Fruit fly (Drosophila melanogaster) whole organism, embryonic: Measurements from ENCODE around the gene schlank.

Experiments
- Abd-B ChIP-seq: fragments of 200-800 bp; sonication (Bioruptor generic); optimal IDR thresholded peaks from 2 replicates; lab custom pipeline; 2018; ENCODE audit warnings: missing biosample characterization, mild to moderate bottlenecking, missing genetic modification characterization, moderate library complexity
- Ada2b ChIP-seq: fragments of 200-800 bp; sonication (Bioruptor generic); IDR thresholded peaks from 2 replicates; pipeline ENCODE4 v1.3.6; 2022; ENCODE audit warnings: missing biosample characterization, missing genetic modification characterization
- Antp ChIP-seq: fragments of 200-800 bp; sonication (Bioruptor generic); optimal IDR thresholded peaks from 3 replicates; lab custom pipeline; 2016; ENCODE audit warnings: missing biosample characterization, missing genetic modification characterization
- B-H1 ChIP-seq: fragments of 200-800 bp; sonication (Bioruptor generic); IDR thresholded peaks from 3 replicates; pipeline ENCODE4 v1.3.6; 2022; ENCODE audit warnings: missing biosample characterization, missing genetic modification characterization
- Blimp-1 ChIP-seq: fragments of 200-800 bp; sonication (Bioruptor generic); optimal IDR thresholded peaks from 3 replicates; lab custom pipeline; 2018; ENCODE audit warnings: missing biosample characterization, missing genetic modification characterization, mild to moderate bottlenecking, moderate library complexity, missing genetic modification reagents
- CG11504 ChIP-seq: fragments of 200-800 bp; sonication (Bioruptor generic); optimal IDR thresholded peaks from 3 replicates; lab custom pipeline; 2019; ENCODE audit warnings: missing biosample characterization, mild to moderate bottlenecking, missing genetic modification characterization, moderate library complexity
- CG12299 ChIP-seq: fragments of 200-800 bp; sonication (Bioruptor generic); optimal IDR thresholded peaks from 2 replicates; lab custom pipeline; 2018; ENCODE audit warnings: missing biosample characterization, mild to moderate bottlenecking, missing genetic modification characterization
- CG14667 ChIP-seq: fragments of 200-800 bp; sonication (Bioruptor generic); IDR thresholded peaks from 2 replicates; pipeline ENCODE4 v1.3.6; 2022; ENCODE audit warnings: missing biosample characterization, missing genetic modification characterization
- CG1529 ChIP-seq: fragments of 200-800 bp; sonication (Bioruptor generic); optimal IDR thresholded peaks from 3 replicates; lab custom pipeline; 2018; ENCODE audit warnings: missing biosample characterization, missing genetic modification characterization
- CG15514 ChIP-seq: fragments of 200-800 bp; sonication (Bioruptor generic); optimal IDR thresholded peaks from 3 replicates; lab custom pipeline; 2017; ENCODE audit warnings: missing biosample characterization, missing genetic modification characterization, mild to moderate bottlenecking, moderate library complexity, missing genetic modification reagents
- CG17359 ChIP-seq: fragments of 200-800 bp; sonication (Bioruptor generic); optimal IDR thresholded peaks from 3 replicates; lab custom pipeline; 2018; ENCODE audit warnings: missing biosample characterization, mild to moderate bottlenecking, missing genetic modification characterization, moderate library complexity
- CG17568 ChIP-seq: fragments of 200-800 bp; sonication (Bioruptor generic); optimal IDR thresholded peaks from 2 replicates; lab custom pipeline; 2018; ENCODE audit warnings: missing biosample characterization, mild to moderate bottlenecking, missing genetic modification characterization, moderate library complexity
- CG18476 ChIP-seq: fragments of 200-800 bp; sonication (Bioruptor generic); optimal IDR thresholded peaks from 2 replicates; lab custom pipeline; 2016; ENCODE audit warnings: missing biosample characterization, mild to moderate bottlenecking, missing genetic modification characterization
- CG2129 ChIP-seq: fragments of 200-800 bp; sonication (Bioruptor generic); IDR thresholded peaks from 2 replicates; pipeline ENCODE4 v1.3.6; 2022; ENCODE audit warnings: missing biosample characterization, missing genetic modification characterization; ENCODE audit not compliant: partially characterized antibody
- CG2712 ChIP-seq: fragments of 200-800 bp; optimal IDR thresholded peaks from 3 replicates; lab custom pipeline; 2019; ENCODE audit warnings: missing biosample characterization, mild to moderate bottlenecking, missing genetic modification characterization, moderate library complexity
- CG6654 ChIP-seq: fragments of 200-800 bp; sonication (Bioruptor generic); optimal IDR thresholded peaks from 2 replicates; lab custom pipeline; 2017; ENCODE audit warnings: missing biosample characterization, mild to moderate bottlenecking, missing genetic modification characterization
- CG7839 ChIP-seq: fragments of 200-800 bp; sonication (Bioruptor generic); optimal IDR thresholded peaks from 3 replicates; lab custom pipeline; 2018; ENCODE audit warnings: missing biosample characterization, mild to moderate bottlenecking, missing genetic modification characterization, moderate library complexity
- CG7963 ChIP-seq: fragments of 200-800 bp; sonication (Bioruptor generic); IDR thresholded peaks from 3 replicates; pipeline ENCODE4 v1.3.6; 2022; ENCODE audit warnings: missing biosample characterization, missing genetic modification characterization; ENCODE audit not compliant: partially characterized antibody
- CG7987 ChIP-seq: fragments of 200-800 bp; sonication (Bioruptor generic); optimal IDR thresholded peaks from 2 replicates; lab custom pipeline; 2018; ENCODE audit warnings: missing biosample characterization, mild to moderate bottlenecking, missing genetic modification characterization, moderate library complexity
- CG9817 ChIP-seq: fragments of 200-800 bp; sonication (Bioruptor generic); optimal IDR thresholded peaks from 2 replicates; lab custom pipeline; 2018; ENCODE audit warnings: missing biosample characterization, mild to moderate bottlenecking, missing genetic modification characterization, moderate library complexity
- Fer1 ChIP-seq: fragments of 200-800 bp; sonication (Bioruptor generic); optimal IDR thresholded peaks from 2 replicates; lab custom pipeline; 2017; ENCODE audit warnings: missing biosample characterization, mild to moderate bottlenecking, missing genetic modification characterization
- Hmr ChIP-seq: fragments of 200-800 bp; sonication (Bioruptor generic); optimal IDR thresholded peaks from 3 replicates; lab custom pipeline; 2017; ENCODE audit warnings: mild to moderate bottlenecking, missing biosample characterization, missing genetic modification reagents, missing genetic modification characterization
- Hr51 ChIP-seq, 2 experiments: fragments of 200-800 bp; sonication (Bioruptor generic); optimal IDR thresholded peaks; 2 replicates in 1 of 2; 3 replicates in 1 of 2; lab custom pipeline; 2016 to 2018; ENCODE audit warnings: missing biosample characterization in 2 of 2, missing genetic modification characterization in 2 of 2, mild to moderate bottlenecking in 1 of 2, moderate library complexity in 1 of 2
- Hr78 ChIP-seq, 2 experiments: fragments of 200-800 bp in 1 of 2; fragments of >200 bp in 1 of 2; sonication (Bioruptor generic) in 1 of 2; optimal IDR thresholded peaks; 2 replicates each; lab custom pipeline; 2017 to 2019; ENCODE audit warnings: missing biosample characterization in 2 of 2, missing genetic modification characterization in 2 of 2, mild to moderate bottlenecking in 1 of 2, moderate library complexity in 1 of 2
- Kr ChIP-seq: fragments of 200-800 bp; sonication (Bioruptor generic); optimal IDR thresholded peaks from 2 replicates; lab custom pipeline; 2017; ENCODE audit warnings: missing biosample characterization, mild to moderate bottlenecking, missing genetic modification characterization
- Neu2 ChIP-seq: fragments of 200-800 bp; sonication (Bioruptor generic); optimal IDR thresholded peaks from 3 replicates; lab custom pipeline; 2016; ENCODE audit warnings: missing biosample characterization, missing genetic modification characterization, borderline replicate concordance
- PHDP ChIP-seq: fragments of 200-800 bp; sonication (Bioruptor generic); optimal IDR thresholded peaks from 3 replicates; lab custom pipeline; 2018; ENCODE audit warnings: missing biosample characterization, mild to moderate bottlenecking, missing genetic modification characterization, moderate library complexity
- Rfx ChIP-seq: fragments of 200-800 bp; sonication (Bioruptor generic); IDR thresholded peaks from 2 replicates; pipeline ENCODE4 v1.3.6; 2022; ENCODE audit warnings: missing biosample characterization, missing genetic modification characterization
- Sox102F ChIP-seq: fragments of 200-800 bp; sonication (Bioruptor generic); optimal IDR thresholded peaks from 2 replicates; lab custom pipeline; 2018; ENCODE audit warnings: missing biosample characterization, mild to moderate bottlenecking, missing genetic modification characterization, moderate library complexity
- Tbp ChIP-seq: fragments of >200 bp; optimal IDR thresholded peaks from 2 replicates; lab custom pipeline; 2018; ENCODE audit warnings: missing biosample characterization, missing genetic modification characterization
- ap ChIP-seq: fragments of 200-800 bp; sonication (Bioruptor generic); IDR thresholded peaks from 2 replicates; pipeline ENCODE4 v1.3.6; 2022; ENCODE audit warnings: missing biosample characterization, missing genetic modification characterization
- ato ChIP-seq: fragments of 200-800 bp; sonication (Bioruptor generic); IDR thresholded peaks from 2 replicates; pipeline ENCODE4 v1.3.6; 2022; ENCODE audit warnings: missing biosample characterization, missing genetic modification characterization; ENCODE audit not compliant: partially characterized antibody
- crol ChIP-seq: fragments of 200-800 bp; sonication (Bioruptor generic); IDR thresholded peaks from 2 replicates; pipeline ENCODE4 v1.3.6; 2022; ENCODE audit warnings: missing biosample characterization, missing genetic modification characterization
- eve ChIP-seq, 2 experiments: fragments of >200 bp; optimal IDR thresholded peaks; 2 replicates each; lab custom pipeline; 2017; ENCODE audit warnings: missing biosample characterization in 2 of 2, missing genetic modification characterization in 2 of 2
- eyg ChIP-seq: fragments of 200-800 bp; sonication (Bioruptor generic); optimal IDR thresholded peaks from 3 replicates; lab custom pipeline; 2016; ENCODE audit warnings: missing biosample characterization, missing genetic modification characterization
- gem ChIP-seq: fragments of 200-800 bp; sonication (Bioruptor generic); optimal IDR thresholded peaks from 2 replicates; lab custom pipeline; 2019; ENCODE audit warnings: missing biosample characterization, mild to moderate bottlenecking, missing genetic modification characterization, moderate library complexity
- grau ChIP-seq: fragments of 200-800 bp; optimal IDR thresholded peaks from 3 replicates; lab custom pipeline; 2019; ENCODE audit warnings: missing biosample characterization, mild to moderate bottlenecking, missing genetic modification characterization, moderate library complexity
- hkb ChIP-seq, 2 experiments: fragments of 200-800 bp in 1 of 2; fragments of >200 bp in 1 of 2; sonication (Bioruptor generic) in 1 of 2; IDR thresholded peaks in 1 of 2; optimal IDR thresholded peaks in 1 of 2; 2 replicates each; pipeline versions ENCODE4 v1.3.6 to Lab custom; 2017 to 2022; ENCODE audit warnings: missing biosample characterization in 1 of 2, missing genetic modification characterization in 1 of 2
- jing ChIP-seq: fragments of 200-800 bp; sonication (Bioruptor generic); optimal IDR thresholded peaks from 2 replicates; lab custom pipeline; 2018; ENCODE audit warnings: missing biosample characterization, mild to moderate bottlenecking, missing genetic modification characterization
- luna ChIP-seq: fragments of 200-800 bp; sonication (Bioruptor generic); optimal IDR thresholded peaks from 2 replicates; lab custom pipeline; 2016; ENCODE audit warnings: missing biosample characterization, missing genetic modification characterization
- odd ChIP-seq: fragments of 200-800 bp; sonication (Bioruptor generic); optimal IDR thresholded peaks from 2 replicates; lab custom pipeline; 2017; ENCODE audit warnings: missing biosample characterization, mild to moderate bottlenecking, missing genetic modification characterization
- pan ChIP-seq, 4 experiments: fragments of >200 bp in 3 of 4; fragments of 200-800 bp in 1 of 4; sonication (Bioruptor generic) in 1 of 4; optimal IDR thresholded peaks in 3 of 4; IDR thresholded peaks in 1 of 4; 2 replicates each; pipeline versions ENCODE4 v1.3.6 to Lab custom; 2017 to 2022; ENCODE audit warnings: missing biosample characterization in 2 of 4, missing genetic modification characterization in 2 of 4, mixed read lengths in 1 of 4
- pfk ChIP-seq: fragments of 200-800 bp; sonication (Bioruptor generic); optimal IDR thresholded peaks from 2 replicates; lab custom pipeline; 2018; ENCODE audit warnings: missing biosample characterization, mild to moderate bottlenecking, missing genetic modification characterization, moderate library complexity
- ranshi ChIP-seq: fragments of 200-800 bp; sonication (Bioruptor generic); IDR thresholded peaks from 2 replicates; pipeline ENCODE4 v1.3.6; 2022; ENCODE audit warnings: missing biosample characterization, missing genetic modification characterization
- row ChIP-seq: fragments of 200-800 bp; sonication (Bioruptor generic); IDR thresholded peaks from 3 replicates; pipeline ENCODE4 v1.3.6; 2022; ENCODE audit warnings: missing biosample characterization, missing genetic modification characterization
- sqz ChIP-seq: fragments of 200-800 bp; sonication (Bioruptor generic); optimal IDR thresholded peaks from 3 replicates; lab custom pipeline; 2018; ENCODE audit warnings: missing biosample characterization, mild to moderate bottlenecking, missing genetic modification characterization
- vfl ChIP-seq: fragments of 200-800 bp; sonication (Bioruptor generic); optimal IDR thresholded peaks from 2 replicates; lab custom pipeline; 2016; ENCODE audit warnings: missing biosample characterization, missing genetic modification characterization
- zen2 ChIP-seq: fragments of 200-800 bp; sonication (Bioruptor generic); IDR thresholded peaks from 3 replicates; pipeline ENCODE4 v1.3.6; 2022; ENCODE audit warnings: missing biosample characterization, missing genetic modification characterization; ENCODE audit not compliant: partially characterized antibody

Gene schlank

DNA sequence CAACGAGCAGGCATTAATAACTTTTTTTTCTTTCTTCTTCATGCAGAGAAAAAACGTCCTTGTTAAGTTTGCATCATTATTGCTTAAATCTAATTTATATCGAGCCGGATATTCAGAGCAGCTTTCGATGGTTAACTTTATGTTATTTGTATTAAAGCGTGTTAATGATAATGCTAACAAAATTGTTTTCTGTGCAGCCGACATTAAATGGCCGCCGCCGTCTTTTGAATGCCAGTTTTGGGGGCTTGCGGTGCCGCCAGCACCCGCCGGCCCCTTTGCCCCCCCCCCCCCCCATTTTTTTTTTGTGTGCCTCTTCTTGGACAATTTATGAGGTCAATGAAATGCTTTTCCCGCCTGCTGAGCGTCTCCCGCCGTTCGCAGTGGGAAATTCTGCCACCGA lies 44.5 kb upstream of the schlank start (continued):
- peak; percentile 21 for TF ChIP-seq Blimp-1 (GFP tag; lab: Kevin White, UChicago)
- no peak for TF ChIP-seq CG17568 (GFP tag; lab: Kevin White, UChicago)
- no peak for TF ChIP-seq zen2 (GFP tag; lab: Robert Waterston, UW)
- no peak for TF ChIP-seq CG2129 (GFP tag; lab: Robert Waterston, UW)
- TF ChIP-seq CG15514 (GFP tag; lab: Kevin White, UChicago) = no peak
- TF ChIP-seq CG14667 (GFP tag; lab: Robert Waterston, UW) = no peak
- TF ChIP-seq Sox102F (GFP tag; lab: Kevin White, UChicago) = peak; percentile 35
- TF ChIP-seq Antp (GFP tag; lab: Kevin White, UChicago) = no peak
- peak; percentile 17 for TF ChIP-seq Abd-B (GFP tag; lab: Kevin White, UChicago)
- TF ChIP-seq jing = no peak
- peak; percentile 17 for TF ChIP-seq Hmr (GFP tag; lab: Kevin White, UChicago)
- peak; percentile 10 for TF ChIP-seq PHDP
- TF ChIP-seq grau = peak; percentile 17
- TF ChIP-seq CG17359 (tag; lab: Kevin White, UChicago) = no peak
- TF ChIP-seq CG7987 = no peak
- TF ChIP-seq gem (tag; lab: Kevin White, UChicago) = peak; percentile 40
- no peak for TF ChIP-seq eve (GFP tag; optimal IDR thresholded peaks at IDR 0.05; lab: Kevin White, UChicago)
- peak; percentile 54 for TF ChIP-seq row
- 0 out of 2 replicates have a peak, but pooled peaks have one; percentile 23 for TF ChIP-seq Ada2b (GFP tag; lab: Robert Waterston, UW)
- TF ChIP-seq CG2712 (tag; lab: Kevin White, UChicago) = peak; percentile 9
- no peak for TF ChIP-seq CG1529 (GFP tag; lab: Kevin White, UChicago)
- 0 out of 2 replicates have a peak, but pooled peaks have one; percentile 27 for TF ChIP-seq ranshi (GFP tag; lab: Robert Waterston, UW)
- TF ChIP-seq hkb (optimal IDR thresholded peaks at IDR 0.05; lab: Kevin White, UChicago) = no peak
- TF ChIP-seq hkb (GFP tag; IDR thresholded peaks at IDR 0.05; lab: Robert Waterston, UW) = 0 out of 2 replicates have a peak, but pooled peaks have one; percentile 26
- peak; percentile 53 for TF ChIP-seq Rfx (GFP tag; lab: Robert Waterston, UW)
- peak; percentile 65 for TF ChIP-seq crol
- TF ChIP-seq Hr51 (GFP tag; optimal IDR thresholded peaks at IDR 0.05; lab: Kevin White, UChicago) = peak in 1 of 2 experiments; percentile 1
- no peak for TF ChIP-seq CG6654 (GFP tag; lab: Kevin White, UChicago)
- no peak for TF ChIP-seq CG18476 (GFP tag; lab: Kevin White, UChicago)
- no peak for TF ChIP-seq ato (GFP tag; lab: Robert Waterston, UW)
- TF ChIP-seq CG12299 = no peak
- TF ChIP-seq odd = no peak
- no peak for TF ChIP-seq Kr
- no peak for TF ChIP-seq CG9817 (tag; lab: Kevin White, UChicago)
- TF ChIP-seq Hr78 (GFP tag; optimal IDR thresholded peaks at IDR 0.05; lab: Kevin White, UChicago) = no peak
- TF ChIP-seq eyg (GFP tag; lab: Kevin White, UChicago) = no peak
- no peak for TF ChIP-seq pfk (GFP tag; lab: Kevin White, UChicago)
- TF ChIP-seq CG11504 (tag; lab: Kevin White, UChicago) = peak; percentile 42
- TF ChIP-seq vfl (GFP tag; lab: Kevin White, UChicago) = no peak
- no peak for TF ChIP-seq Neu2 (GFP tag; lab: Kevin White, UChicago)
- peak; percentile 34 for TF ChIP-seq CG7839
- no peak for TF ChIP-seq pan (optimal IDR thresholded peaks at IDR 0.05; lab: Kevin White, UChicago)
- peak in 1 of 2 experiments; percentile 10 for TF ChIP-seq pan (GFP tag; optimal IDR thresholded peaks at IDR 0.05 in 1 of 2, IDR thresholded peaks at IDR 0.05 in 1 of 2)
- TF ChIP-seq Tbp (GFP tag; lab: Kevin White, UChicago) = no peak
- peak; percentile 16 for TF ChIP-seq Fer1
- TF ChIP-seq B-H1 (GFP tag; lab: Robert Waterston, UW) = no peak
- no peak for TF ChIP-seq CG7963 (GFP tag; lab: Robert Waterston, UW)
- no peak for TF ChIP-seq ap (GFP tag; lab: Robert Waterston, UW)
- TF ChIP-seq sqz (GFP tag; lab: Kevin White, UChicago) = peak; percentile 7
- no peak for TF ChIP-seq luna
